Worm (Caenorhabditis elegans) whole organism, L4/young adult: ENCODE data around the gene sdz-36.

ENCODE experiments used
- W03F9.2 ChIP-seq: fragments of 150-350 bp; optimal IDR thresholded peaks from 2 replicates; lab custom pipeline; 2014; ENCODE audit warnings: missing biosample characterization, missing genetic modification characterization
- dao-5 ChIP-seq: sonication (generic microtip); optimal IDR thresholded peaks from 2 replicates; lab custom pipeline; 2016; ENCODE audit warnings: missing genotype, missing genetic modification characterization, moderate library complexity, missing compliant biosample characterization
- him-1 ChIP-seq: sonication (generic microtip); optimal IDR thresholded peaks from 2 replicates; lab custom pipeline; 2016; ENCODE audit warnings: missing genotype, missing genetic modification reagents, missing genetic modification characterization, missing compliant biosample characterization

The sdz-36 gene

ce11 chrIV:9727217-9727616, 36.5 kb downstream of the sdz-36 start:
- TF ChIP-seq W03F9.2 (tag; lab: Kevin White, UChicago) (no peak), him-1 (tag; lab: Kevin White, UChicago) (no peak), dao-5 (tag; lab: Kevin White, UChicago) (no peak)

- TF ChIP-seq him-1 (tag; lab: Kevin White, UChicago) = no peak
- TF ChIP-seq W03F9.2 (tag; lab: Kevin White, UChicago) = no peak
- TF ChIP-seq dao-5 (tag; lab: Kevin White, UChicago) = no peak
Observed at ce11 chrIV:9728376-9728775, 37.6 kb downstream of the sdz-36 start, which contains the start of gene nhr-100. Gene nhr-100, plus strand, starts transcription at chrIV:9728676.

ce11 chrIV:9733904-9734303, 43.2 kb downstream of the sdz-36 start:
- TF ChIP-seq W03F9.2 (tag; lab: Kevin White, UChicago) (peak; percentile 5), dao-5 (tag; lab: Kevin White, UChicago) (no peak), him-1 (tag; lab: Kevin White, UChicago) (no peak)

- no peak for TF ChIP-seq W03F9.2 (tag; lab: Kevin White, UChicago)
- TF ChIP-seq dao-5 (tag; lab: Kevin White, UChicago) = no peak
- TF ChIP-seq him-1 (tag; lab: Kevin White, UChicago) = no peak
Observed at ce11 chrIV:9734861-9735260, 44.1 kb downstream of the sdz-36 start.

- TF ChIP-seq W03F9.2 (tag; lab: Kevin White, UChicago) (peak; percentile 21), him-1 (tag; lab: Kevin White, UChicago) (no peak), dao-5 (tag; lab: Kevin White, UChicago) (no peak)
Observed at ce11 chrIV:9735750-9736149, 45.0 kb downstream of the sdz-36 start.

ce11 chrIV:9737204-9737790, 46.6 kb downstream of the sdz-36 start, which contains the start of gene cka-1:
Gene cka-1, minus strand, starts transcription at chrIV:9737621.
- TF ChIP-seq dao-5 (tag; lab: Kevin White, UChicago) = no peak
- TF ChIP-seq him-1 (tag; lab: Kevin White, UChicago) = no peak
- TF ChIP-seq W03F9.2 (tag; lab: Kevin White, UChicago) = no peak

ce11 chrIV:9738194-9738593, 47.5 kb downstream of the sdz-36 start, which contains the start of gene C28D4.10:
Gene C28D4.10, plus strand, starts transcription at chrIV:9738494.
- TF ChIP-seq dao-5 (tag; lab: Kevin White, UChicago) (no peak), W03F9.2 (tag; lab: Kevin White, UChicago) (no peak), him-1 (tag; lab: Kevin White, UChicago) (no peak)

- no peak for TF ChIP-seq dao-5 (tag; lab: Kevin White, UChicago)
- TF ChIP-seq him-1 (tag; lab: Kevin White, UChicago) = no peak
- TF ChIP-seq W03F9.2 (tag; lab: Kevin White, UChicago) = no peak
Observed at ce11 chrIV:9739001-9739400, 48.3 kb downstream of the sdz-36 start.
